Worm (Caenorhabditis elegans) whole organism, L4 larva: Measurements from ENCODE around the gene Y46E12BL.2.

Experiments
- F26F4.8 ChIP-seq: fragments of 200-800 bp; sonication (Bioruptor generic); conservative IDR thresholded peaks from 2 replicates; pipeline ENCODE4 v1.3.6; 2022; ENCODE audit warnings: missing genetic modification characterization, missing compliant biosample characterization
- F37D6.2 ChIP-seq: sonication (generic microtip); optimal IDR thresholded peaks from 2 replicates; lab custom pipeline; 2016; ENCODE audit warnings: mild to moderate bottlenecking, missing genetic modification characterization, missing compliant biosample characterization
- F44E2.7 ChIP-seq: fragments of 200-800 bp; sonication (Bioruptor generic); IDR thresholded peaks from 2 replicates; pipeline ENCODE4 v2.1.2; 2022; ENCODE audit warnings: missing genetic modification characterization, missing compliant biosample characterization
- F49E8.2 ChIP-seq: sonication (generic microtip); optimal IDR thresholded peaks from 2 replicates; lab custom pipeline; 2016; ENCODE audit warnings: missing compliant biosample characterization, mild to moderate bottlenecking, missing genetic modification characterization, borderline replicate concordance
- R02D3.7 ChIP-seq: fragments of 150-350 bp; sonication (generic microtip); optimal IDR thresholded peaks from 3 replicates; lab custom pipeline; 2014; ENCODE audit warnings: missing biosample characterization, missing genetic modification characterization
- T20F7.1 ChIP-seq: fragments of 200-800 bp; sonication (Bioruptor generic); optimal IDR thresholded peaks from 2 replicates; lab custom pipeline; 2018; ENCODE audit warnings: mild to moderate bottlenecking, missing genetic modification characterization, missing compliant biosample characterization
- T26A8.4 ChIP-seq: fragments of 200-800 bp; sonication (Bioruptor generic); IDR thresholded peaks from 2 replicates; pipeline ENCODE4 v1.3.6; 2022; ENCODE audit warnings: missing genetic modification characterization, missing compliant biosample characterization
- Y48G9A.11 ChIP-seq: fragments of 200-800 bp; sonication (Bioruptor generic); IDR thresholded peaks from 2 replicates; pipeline ENCODE4 v1.3.6; 2022; ENCODE audit warnings: missing genetic modification reagents, missing genetic modification characterization, missing compliant biosample characterization
- ZK337.2 ChIP-seq: fragments of 200-800 bp; sonication (Bioruptor generic); IDR thresholded peaks from 2 replicates; pipeline ENCODE4 v1.3.6; 2022; ENCODE audit warnings: missing genetic modification reagents, missing genetic modification characterization, missing compliant biosample characterization
- ama-1 ChIP-seq: fragments of 150-350 bp; optimal IDR thresholded peaks from 2 replicates; lab custom pipeline; 2014; ENCODE audit warnings: inconsistent platforms, mixed read lengths
- arid-1 ChIP-seq: fragments of 200-800 bp; sonication (Bioruptor generic); conservative IDR thresholded peaks from 2 replicates; pipeline ENCODE4 v1.3.6; 2022; ENCODE audit warnings: missing genetic modification reagents, missing genetic modification characterization, missing compliant biosample characterization
- ceh-20 ChIP-seq: fragments of 200-800 bp; sonication (Bioruptor generic); IDR thresholded peaks from 2 replicates; pipeline ENCODE4 v1.3.6; 2022; ENCODE audit warnings: missing genetic modification reagents, missing genetic modification characterization, missing compliant biosample characterization
- ceh-28 ChIP-seq: fragments of 150-350 bp; optimal IDR thresholded peaks from 2 replicates; lab custom pipeline; 2014; ENCODE audit warnings: missing biosample characterization, missing genetic modification reagents, missing genetic modification characterization
- ctbp-1 ChIP-seq: fragments of 200-800 bp; sonication (Bioruptor generic); IDR thresholded peaks from 2 replicates; pipeline ENCODE4 v1.3.6; 2022; ENCODE audit warnings: missing genetic modification reagents, missing genetic modification characterization, missing compliant biosample characterization
- daf-12 ChIP-seq: fragments of 150-350 bp; optimal IDR thresholded peaks from 2 replicates; lab custom pipeline; 2014; ENCODE audit warnings: missing biosample characterization, missing genetic modification reagents, missing genetic modification characterization
- daf-19 ChIP-seq: fragments of 200-800 bp; sonication (Bioruptor generic); conservative IDR thresholded peaks from 2 replicates; pipeline ENCODE4 v1.3.6; 2022; ENCODE audit warnings: missing genetic modification characterization, missing compliant biosample characterization
- daf-8 ChIP-seq: fragments of 200-800 bp; sonication (Bioruptor generic); IDR thresholded peaks from 2 replicates; pipeline ENCODE4 v1.3.6; 2022; ENCODE audit warnings: missing genetic modification characterization, missing compliant biosample characterization
- dmd-6 ChIP-seq: fragments of 200-800 bp; sonication (Bioruptor generic); IDR thresholded peaks from 2 replicates; pipeline ENCODE4 v1.3.6; 2022; ENCODE audit warnings: missing genetic modification reagents, missing genetic modification characterization, missing compliant biosample characterization
- dmd-8 ChIP-seq: fragments of 200-800 bp; sonication (Bioruptor generic); IDR thresholded peaks from 2 replicates; pipeline ENCODE4 v1.3.6; 2022; ENCODE audit warnings: missing genetic modification characterization, missing compliant biosample characterization
- egl-27 ChIP-seq: sonication (generic microtip); optimal IDR thresholded peaks from 3 replicates; lab custom pipeline; 2017; ENCODE audit warnings: missing biosample characterization, missing genetic modification reagents, missing genetic modification characterization
- fkh-10 ChIP-seq: fragments of 150-350 bp; optimal IDR thresholded peaks from 2 replicates; lab custom pipeline; 2014; ENCODE audit warnings: missing biosample characterization, missing genetic modification reagents, missing genetic modification characterization
- hlh-11 ChIP-seq: fragments of 200-800 bp; sonication (Bioruptor generic); optimal IDR thresholded peaks from 2 replicates; lab custom pipeline; 2018; ENCODE audit warnings: mild to moderate bottlenecking, missing genetic modification characterization, missing compliant biosample characterization
- lin-1 ChIP-seq: fragments of 200-800 bp; sonication (Bioruptor generic); IDR thresholded peaks from 2 replicates; pipeline ENCODE4 v1.3.6; 2022; ENCODE audit warnings: missing genetic modification reagents, missing genetic modification characterization, missing compliant biosample characterization
- lin-15B ChIP-seq: fragments of 150-350 bp; sonication (generic microtip); optimal IDR thresholded peaks from 3 replicates; lab custom pipeline; 2014; ENCODE audit warnings: missing biosample characterization, missing genetic modification characterization
- lin-38 ChIP-seq: fragments of 200-800 bp; sonication (Bioruptor generic); IDR thresholded peaks from 2 replicates; pipeline ENCODE4 v1.3.6; 2022; ENCODE audit warnings: missing genetic modification reagents, missing genetic modification characterization, missing compliant biosample characterization
- lin-39 ChIP-seq: fragments of 150-350 bp; optimal IDR thresholded peaks from 2 replicates; lab custom pipeline; 2014; ENCODE audit warnings: missing biosample characterization, missing genetic modification reagents, missing genetic modification characterization
- lsy-2 ChIP-seq, 2 experiments: fragments of 150-350 bp in 1 of 2; sonication (generic microtip) in 1 of 2; optimal IDR thresholded peaks; 2 replicates each; lab custom pipeline; 2014 to 2017; ENCODE audit warnings: missing biosample characterization in 2 of 2, missing genetic modification characterization in 2 of 2
- mep-1 ChIP-seq: fragments of 150-350 bp; sonication (generic microtip); optimal IDR thresholded peaks from 3 replicates; lab custom pipeline; 2014; ENCODE audit warnings: missing biosample characterization, missing genetic modification characterization
- mes-2 ChIP-seq: sonication (generic microtip); optimal IDR thresholded peaks from 2 replicates; lab custom pipeline; 2016; ENCODE audit warnings: missing genotype, mild to moderate bottlenecking, missing genetic modification characterization, missing compliant biosample characterization; ENCODE audit not compliant: poor library complexity, severe bottlenecking
- mxl-2 ChIP-seq: fragments of 200-800 bp; sonication (Bioruptor generic); conservative IDR thresholded peaks from 2 replicates; pipeline ENCODE4 v1.3.6; 2022; ENCODE audit warnings: missing genetic modification reagents, missing genetic modification characterization, missing compliant biosample characterization
- nhr-11 ChIP-seq: fragments of 150-350 bp; optimal IDR thresholded peaks from 2 replicates; lab custom pipeline; 2014; ENCODE audit warnings: missing biosample characterization, missing genetic modification characterization
- nhr-28 ChIP-seq: fragments of 150-350 bp; optimal IDR thresholded peaks from 2 replicates; lab custom pipeline; 2014; ENCODE audit warnings: missing biosample characterization, missing genetic modification characterization
- nhr-42 ChIP-seq: fragments of 200-800 bp; sonication (Bioruptor generic); IDR thresholded peaks from 2 replicates; pipeline ENCODE4 v1.3.6; 2022; ENCODE audit warnings: missing genetic modification characterization, missing compliant biosample characterization
- nhr-48 ChIP-seq: sonication (generic microtip); optimal IDR thresholded peaks from 2 replicates; lab custom pipeline; 2016; ENCODE audit warnings: mild to moderate bottlenecking, missing genetic modification characterization, missing compliant biosample characterization
- nhr-6 ChIP-seq: fragments of 150-350 bp; optimal IDR thresholded peaks from 2 replicates; lab custom pipeline; 2014; ENCODE audit warnings: missing biosample characterization, missing genetic modification characterization
- nhr-76 ChIP-seq: fragments of 150-350 bp; optimal IDR thresholded peaks from 2 replicates; lab custom pipeline; 2014; ENCODE audit warnings: missing biosample characterization, missing genetic modification characterization
- nhr-77 ChIP-seq: fragments of 150-350 bp; optimal IDR thresholded peaks from 2 replicates; lab custom pipeline; 2014; ENCODE audit warnings: missing biosample characterization, missing genetic modification characterization
- pha-4 ChIP-seq, 2 experiments: fragments of 150-350 bp in 1 of 2; fragments of 200-800 bp in 1 of 2; sonication (Bioruptor generic) in 1 of 2; IDR thresholded peaks in 1 of 2; optimal IDR thresholded peaks in 1 of 2; 2 replicates each; pipeline versions ENCODE4 v1.3.6 to Lab custom; 2014 to 2022; ENCODE audit warnings: missing genetic modification characterization in 2 of 2, missing genetic modification reagents in 2 of 2, missing biosample characterization in 1 of 2, missing compliant biosample characterization in 1 of 2
- php-3 ChIP-seq: fragments of 200-800 bp; sonication (Bioruptor generic); IDR thresholded peaks from 2 replicates; pipeline ENCODE4 v1.3.6; 2022; ENCODE audit warnings: missing genetic modification reagents, missing genetic modification characterization, missing compliant biosample characterization
- pqm-1 ChIP-seq: sonication (generic microtip); optimal IDR thresholded peaks from 2 replicates; lab custom pipeline; 2017; ENCODE audit warnings: missing biosample characterization, missing genetic modification characterization
- saeg-2 ChIP-seq: fragments of 200-800 bp; sonication (Bioruptor generic); IDR thresholded peaks from 2 replicates; pipeline ENCODE4 v1.3.6; 2022; ENCODE audit warnings: missing genetic modification reagents, missing genetic modification characterization, missing compliant biosample characterization
- set-16 ChIP-seq: fragments of 200-800 bp; sonication (Bioruptor generic); IDR thresholded peaks from 2 replicates; pipeline ENCODE4 v1.3.6; 2022; ENCODE audit warnings: missing genetic modification reagents, missing genetic modification characterization, missing compliant biosample characterization
- spr-1 ChIP-seq: sonication (generic microtip); optimal IDR thresholded peaks from 2 replicates; lab custom pipeline; 2016; ENCODE audit warnings: mild to moderate bottlenecking, missing genetic modification characterization, missing compliant biosample characterization
- spr-3 ChIP-seq: fragments of 200-800 bp; sonication (Bioruptor generic); optimal IDR thresholded peaks from 2 replicates; lab custom pipeline; 2018; ENCODE audit warnings: mild to moderate bottlenecking, missing genetic modification characterization, missing compliant biosample characterization
- tra-1 ChIP-seq: fragments of 200-800 bp; sonication (Bioruptor generic); IDR thresholded peaks from 2 replicates; pipeline ENCODE4 v1.3.6; 2022; ENCODE audit warnings: missing genetic modification reagents, missing genetic modification characterization, missing compliant biosample characterization
- unc-130 ChIP-seq: sonication (generic microtip); optimal IDR thresholded peaks from 2 replicates; lab custom pipeline; 2016; ENCODE audit warnings: missing genetic modification reagents, missing genetic modification characterization, missing compliant biosample characterization
- unc-62 ChIP-seq, 3 experiments: fragments of 150-350 bp in 1 of 3; sonication (generic microtip); optimal IDR thresholded peaks in 2 of 3; peaks in 1 of 3; 1 replicate in 1 of 3; 2 replicates in 2 of 3; lab custom pipeline; 2014 to 2017; ENCODE audit warnings: missing biosample characterization in 3 of 3, missing genetic modification characterization in 3 of 3, missing genetic modification reagents in 3 of 3, missing genotype in 1 of 3
- zag-1 ChIP-seq: fragments of 150-350 bp; optimal IDR thresholded peaks from 2 replicates; lab custom pipeline; 2014; ENCODE audit warnings: missing biosample characterization, missing genetic modification characterization
- zip-2 ChIP-seq: fragments of 150-350 bp; optimal IDR thresholded peaks from 2 replicates; lab custom pipeline; 2014; ENCODE audit warnings: missing biosample characterization, missing genetic modification characterization
- ztf-11 ChIP-seq: fragments of 150-350 bp; optimal IDR thresholded peaks from 2 replicates; lab custom pipeline; 2014; ENCODE audit warnings: missing biosample characterization, missing genetic modification characterization

Y46E12BL.2 gene

DNA sequence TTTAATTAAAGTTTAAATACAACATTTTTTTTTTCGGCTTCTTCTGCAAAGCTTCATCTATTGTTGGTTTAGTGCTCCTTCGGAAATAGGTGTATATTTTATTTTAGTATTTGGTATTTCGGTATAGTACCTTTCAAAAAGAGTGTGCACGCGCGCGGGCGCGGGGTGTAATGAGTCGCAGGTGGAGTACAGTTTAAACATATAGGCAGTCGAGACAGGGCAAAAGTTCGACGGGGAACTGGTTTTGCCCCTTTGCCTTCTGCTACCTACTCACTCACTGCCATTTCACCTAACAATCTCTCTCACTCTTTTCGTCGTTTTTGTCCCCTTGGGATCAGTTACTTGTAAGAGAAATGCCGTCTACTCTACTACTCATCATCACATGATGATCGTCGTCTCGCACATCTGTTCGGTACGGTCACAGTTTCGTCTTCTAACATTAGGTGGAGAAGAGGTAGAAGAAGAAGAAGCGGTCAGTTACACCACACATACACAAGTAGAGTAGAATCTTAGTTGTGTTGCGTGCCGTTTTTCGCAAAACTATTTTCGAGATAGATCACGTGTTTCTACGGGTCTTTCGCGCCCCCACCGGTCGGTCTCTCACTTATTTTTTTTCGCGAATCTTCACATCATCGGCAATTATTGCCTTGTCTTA lies 20.4 kb upstream of the Y46E12BL.2 start (continued):
- no peak for TF ChIP-seq R02D3.7 (tag; lab: Kevin White, UChicago)
- TF ChIP-seq mes-2 (tag; lab: Kevin White, UChicago), result no peak
- no peak for TF ChIP-seq ceh-20 (GFP tag; lab: Robert Waterston, UW)
- no peak for TF ChIP-seq zag-1 (tag; lab: Kevin White, UChicago)
- TF ChIP-seq nhr-77, result no peak
- TF ChIP-seq T26A8.4 (GFP tag; lab: Robert Waterston, UW), result no peak
- TF ChIP-seq dmd-6 (GFP tag; lab: Robert Waterston, UW), result 0 out of 2 replicates have a peak, but pooled peaks have one; percentile 6
- no peak for TF ChIP-seq tra-1 (GFP tag; lab: Robert Waterston, UW)
- TF ChIP-seq ZK337.2 (GFP tag; lab: Robert Waterston, UW), result no peak
- TF ChIP-seq ztf-11, result no peak
- no peak for TF ChIP-seq ceh-28 (tag; lab: Kevin White, UChicago)
- no peak for TF ChIP-seq daf-12 (tag; lab: Kevin White, UChicago)
- no peak for TF ChIP-seq nhr-6 (tag; lab: Kevin White, UChicago)
- no peak for TF ChIP-seq egl-27 (tag; lab: Kevin White, UChicago)
- peak in 1 of 2 experiments; percentile 89 for TF ChIP-seq unc-62 (GFP tag; optimal IDR thresholded peaks at IDR 0.05 in 1 of 2; lab: Kevin White, UChicago)
- TF ChIP-seq unc-62 (tag; optimal IDR thresholded peaks at IDR 0.05; lab: Kevin White, UChicago), result no peak
- TF ChIP-seq nhr-11 (tag; lab: Kevin White, UChicago), result no peak
- peak in 1 of 2 experiments; percentile 19 for TF ChIP-seq lsy-2 (tag; optimal IDR thresholded peaks at IDR 0.05; lab: Kevin White, UChicago)
- no peak for TF ChIP-seq php-3
- no peak for TF ChIP-seq F49E8.2 (tag; lab: Kevin White, UChicago)
- no peak for TF ChIP-seq fkh-10
- TF ChIP-seq set-16, result peak; percentile 12; the same call in 1 of the 2 replicates
- TF ChIP-seq pqm-1 (tag; lab: Kevin White, UChicago), result no peak
- TF ChIP-seq daf-19 (GFP tag; lab: Robert Waterston, UW), result no peak
- no peak for TF ChIP-seq lin-39 (tag; lab: Kevin White, UChicago)
- no peak for TF ChIP-seq arid-1 (GFP tag; lab: Robert Waterston, UW)
- no peak for TF ChIP-seq pha-4 (GFP tag; IDR thresholded peaks at IDR 0.05; lab: Robert Waterston, UW)
- TF ChIP-seq pha-4 (tag; optimal IDR thresholded peaks at IDR 0.05; lab: Kevin White, UChicago), result no peak
- TF ChIP-seq daf-8 (GFP tag; lab: Robert Waterston, UW), result no peak
- TF ChIP-seq spr-3 (GFP tag; lab: Kevin White, UChicago), result no peak
- no peak for TF ChIP-seq F26F4.8 (GFP tag; lab: Robert Waterston, UW)
- TF ChIP-seq T20F7.1 (GFP tag; lab: Kevin White, UChicago), result no peak
- TF ChIP-seq zip-2, result no peak
- TF ChIP-seq mxl-2 (GFP tag; lab: Robert Waterston, UW), result no peak
- no peak for TF ChIP-seq dmd-8 (GFP tag; lab: Robert Waterston, UW)
- peak; percentile 76 for TF ChIP-seq ama-1 (lab: Kevin White, UChicago)
- peak; percentile 61 for TF ChIP-seq nhr-28 (tag; lab: Kevin White, UChicago)
- no peak for TF ChIP-seq nhr-48 (tag; lab: Kevin White, UChicago)
- TF ChIP-seq hlh-11, result peak; percentile 63
- TF ChIP-seq Y48G9A.11 (GFP tag; lab: Robert Waterston, UW), result no peak

DNA sequence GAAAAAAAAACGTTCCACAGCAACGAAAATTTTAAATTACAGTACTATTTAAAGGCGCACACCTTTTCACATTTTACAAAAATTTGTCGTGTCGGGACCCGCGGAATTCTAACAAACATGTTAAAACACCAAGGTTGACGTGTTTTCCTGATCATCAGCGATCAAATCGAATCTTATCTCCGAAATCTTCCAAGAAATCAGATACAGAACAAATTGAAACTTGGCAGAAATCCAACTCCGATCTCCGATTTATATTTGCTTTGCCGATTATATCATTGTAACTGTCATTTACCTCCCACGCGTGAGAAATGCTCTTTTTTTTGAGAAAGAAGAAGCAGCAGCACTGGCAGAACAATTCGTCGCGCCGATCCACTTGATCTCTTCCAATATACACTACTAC lies 19.0 kb upstream of the Y46E12BL.2 start:
- TF ChIP-seq mes-2 (tag; lab: Kevin White, UChicago), result peak; percentile 21
- no peak for TF ChIP-seq unc-130
- no peak for TF ChIP-seq spr-3 (GFP tag; lab: Kevin White, UChicago)
- TF ChIP-seq hlh-11, result no peak
- TF ChIP-seq lin-38 (GFP tag; lab: Robert Waterston, UW), result no peak
- TF ChIP-seq mep-1, result peak; percentile 13
- no peak for TF ChIP-seq R02D3.7 (tag; lab: Kevin White, UChicago)
- no peak for TF ChIP-seq lsy-2 (tag; optimal IDR thresholded peaks at IDR 0.05; lab: Kevin White, UChicago)
- no peak for TF ChIP-seq spr-1 (tag; lab: Kevin White, UChicago)
- TF ChIP-seq ama-1 (lab: Kevin White, UChicago), result no peak
- no peak for TF ChIP-seq nhr-76
- TF ChIP-seq Y48G9A.11 (GFP tag; lab: Robert Waterston, UW), result no peak
- TF ChIP-seq ctbp-1 (GFP tag; lab: Robert Waterston, UW), result no peak
- no peak for TF ChIP-seq F44E2.7
- 0 out of 2 replicates have a peak, but pooled peaks have one; percentile 25 for TF ChIP-seq nhr-42 (GFP tag; lab: Robert Waterston, UW)
- no peak for TF ChIP-seq saeg-2
- TF ChIP-seq lin-1 (GFP tag; lab: Robert Waterston, UW), result no peak
- TF ChIP-seq lin-15B (tag; lab: Kevin White, UChicago), result no peak
- no peak for TF ChIP-seq F37D6.2 (tag; lab: Kevin White, UChicago)
